Fruit fly (Drosophila melanogaster) whole organism, wandering third instar larva: Measurements from ENCODE around the gene CG14662.

Experiments used
- CrebA ChIP-seq: fragments of 200-800 bp; sonication (Bioruptor generic); optimal IDR thresholded peaks from 2 replicates; lab custom pipeline; 2016; ENCODE audit warnings: missing biosample characterization, mild to moderate bottlenecking, missing genetic modification characterization, borderline replicate concordance
- Mio ChIP-seq: sonication (Bioruptor generic); optimal IDR thresholded peaks from 2 replicates; lab custom pipeline; 2016; ENCODE audit warnings: missing biosample characterization, missing genetic modification characterization
- Myc ChIP-seq: fragments of >200 bp; optimal IDR thresholded peaks from 2 replicates; lab custom pipeline; 2017
- N ChIP-seq: fragments of >200 bp; optimal IDR thresholded peaks from 2 replicates; lab custom pipeline; 2018; ENCODE audit warnings: missing biosample characterization, missing external identifiers, missing genetic modification characterization
- Vsx2 ChIP-seq: fragments of 200-300, 225-300 bp; sonication (Bioruptor generic); optimal IDR thresholded peaks from 2 replicates; lab custom pipeline; 2018; ENCODE audit warnings: missing biosample characterization, missing genetic modification characterization; ENCODE audit not compliant: partially characterized antibody
- fru ChIP-seq: fragments of 200-800 bp; sonication (Bioruptor generic); optimal IDR thresholded peaks from 3 replicates; lab custom pipeline; 2016; ENCODE audit warnings: missing biosample characterization, mild to moderate bottlenecking, missing genetic modification characterization
- jim ChIP-seq: fragments of 175-275, 200-325 bp; sonication (Bioruptor generic); optimal IDR thresholded peaks from 2 replicates; lab custom pipeline; 2016; ENCODE audit warnings: missing biosample characterization, mild to moderate bottlenecking, missing genetic modification characterization
- pan ChIP-seq: fragments of >200 bp; optimal IDR thresholded peaks from 2 replicates; lab custom pipeline; 2017
- psq ChIP-seq: fragments of 200-800 bp; sonication (Bioruptor generic); optimal IDR thresholded peaks from 3 replicates; lab custom pipeline; 2017; ENCODE audit warnings: missing biosample characterization, mild to moderate bottlenecking, missing genetic modification characterization, moderate library complexity
- usp ChIP-seq: fragments of >200 bp; optimal IDR thresholded peaks from 2 replicates; lab custom pipeline; 2017; ENCODE audit warnings: missing biosample characterization, missing genetic modification characterization
- woc ChIP-seq: sonication (Bioruptor generic); optimal IDR thresholded peaks from 2 replicates; lab custom pipeline; 2016; ENCODE audit warnings: missing biosample characterization, mild to moderate bottlenecking, missing genetic modification characterization

DNA sequence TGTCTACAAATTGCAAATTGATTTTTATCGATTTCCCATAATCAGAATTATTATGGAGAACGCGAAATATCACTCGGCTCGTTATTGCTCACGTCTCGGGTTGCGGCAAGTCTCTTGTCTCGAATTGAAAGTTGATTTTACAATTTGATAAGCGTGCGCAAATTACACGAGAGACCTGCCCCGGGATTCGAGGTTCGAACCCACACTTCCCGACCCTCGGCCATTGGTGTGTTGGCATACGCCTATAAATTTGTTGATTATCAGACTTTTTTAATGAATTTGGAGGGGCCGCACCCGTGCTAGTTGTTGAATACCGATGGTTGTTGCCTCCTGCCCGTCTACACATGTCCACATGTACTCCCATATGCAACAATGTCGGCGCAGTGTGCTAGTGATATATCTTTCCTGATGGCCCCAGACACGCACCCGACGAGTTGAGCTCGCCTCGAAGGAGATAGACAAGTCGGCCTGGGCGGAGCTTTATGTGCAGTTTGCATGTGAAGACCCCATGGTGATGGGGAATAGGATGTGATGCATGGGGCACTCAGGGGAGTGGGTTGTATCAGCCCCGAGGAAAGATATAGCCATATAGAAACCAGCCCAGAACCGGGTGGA lies 49.2 kb upstream of the CG14662 start:
- no peak for TF ChIP-seq CrebA
- TF ChIP-seq Mio (GFP tag; lab: Kevin White, UChicago) = no peak
- no peak for TF ChIP-seq usp (GFP tag; lab: Kevin White, UChicago)
- no peak for TF ChIP-seq N (GFP tag; lab: Kevin White, UChicago)
- no peak for TF ChIP-seq fru (GFP tag; lab: Kevin White, UChicago)
- no peak for TF ChIP-seq Myc (lab: Kevin White, UChicago)
- TF ChIP-seq Vsx2 = no peak
- TF ChIP-seq woc (GFP tag; lab: Kevin White, UChicago) = no peak
- no peak for TF ChIP-seq pan (lab: Kevin White, UChicago)
- no peak for TF ChIP-seq psq (GFP tag; lab: Kevin White, UChicago)
- no peak for TF ChIP-seq jim (GFP tag; lab: Kevin White, UChicago)
